Fruit fly (Drosophila melanogaster) whole organism, prepupa: ENCODE data around the gene Dbct.

ENCODE experiments used
- CG16779 ChIP-seq: fragments of 200-800 bp; sonication (Bioruptor generic); optimal IDR thresholded peaks from 3 replicates; lab custom pipeline; 2017; ENCODE audit warnings: missing biosample characterization, mild to moderate bottlenecking, missing genetic modification characterization
- CG3919 ChIP-seq: fragments of 200-800 bp; sonication (Bioruptor generic); optimal IDR thresholded peaks from 3 replicates; lab custom pipeline; 2016; ENCODE audit warnings: missing biosample characterization, missing genetic modification characterization

DNA sequence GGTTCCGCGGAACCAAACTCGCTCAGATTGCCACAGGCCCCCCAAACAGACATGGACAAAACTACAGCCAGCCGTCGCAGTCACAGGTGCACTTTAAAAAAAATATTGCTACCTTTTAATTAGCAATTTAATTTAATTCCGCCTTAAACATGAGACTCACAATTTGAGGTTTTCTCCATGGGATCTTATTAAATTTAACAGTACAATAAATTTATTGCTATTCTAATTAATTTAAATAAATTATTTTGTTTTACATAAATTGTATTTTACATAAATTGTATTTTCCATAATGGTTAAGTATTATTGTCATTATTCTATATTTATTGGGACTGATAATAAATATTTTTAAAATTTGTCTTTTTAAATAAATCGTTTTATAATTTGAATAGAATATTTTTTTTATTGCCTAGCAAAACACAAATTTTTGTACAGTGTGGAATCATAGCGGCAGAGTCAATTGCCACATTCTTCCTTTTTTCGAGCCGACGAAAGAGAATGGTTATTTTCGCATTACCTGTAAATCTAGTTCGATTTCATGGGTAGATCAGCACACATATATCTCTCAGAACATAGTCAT is 37.6 kb downstream of the Dbct start:
- no peak for TF ChIP-seq CG16779 (tag; lab: Kevin White, UChicago)
- TF ChIP-seq CG3919 (GFP tag; lab: Kevin White, UChicago): peak; percentile 7
